Worm (Caenorhabditis elegans) whole organism, young adult: ENCODE data around the gene C47D12.2.

Experiments
- B0336.3 ChIP-seq: fragments of 200-800 bp; sonication (Bioruptor generic); IDR thresholded peaks from 2 replicates; pipeline ENCODE4 v1.3.6; 2022; ENCODE audit warnings: missing genetic modification characterization, missing compliant biosample characterization
- F49E8.2 ChIP-seq: sonication (generic microtip); optimal IDR thresholded peaks from 3 replicates; lab custom pipeline; 2017; ENCODE audit warnings: missing genetic modification characterization, mild to moderate bottlenecking, missing compliant biosample characterization, antibody characterized with exemption, moderate library complexity; ENCODE audit not compliant: insufficient read depth
- F52B5.7 ChIP-seq: sonication (generic microtip); optimal IDR thresholded peaks from 2 replicates; lab custom pipeline; 2016; ENCODE audit warnings: mild to moderate bottlenecking, missing genetic modification characterization, missing compliant biosample characterization
- K11D2.4 ChIP-seq: fragments of 200-800 bp; sonication (Bioruptor generic); IDR thresholded peaks from 2 replicates; pipeline ENCODE4 v1.3.6; 2022; ENCODE audit warnings: missing genetic modification reagents, missing genetic modification characterization, missing compliant biosample characterization
- T07F8.4 ChIP-seq: sonication (generic microtip); optimal IDR thresholded peaks from 2 replicates; lab custom pipeline; 2016; ENCODE audit warnings: mild to moderate bottlenecking, missing genetic modification characterization, moderate library complexity, missing compliant biosample characterization
- Y53G8AR.9 ChIP-seq: fragments of 200-800 bp; sonication (Bioruptor generic); conservative IDR thresholded peaks from 2 replicates; pipeline ENCODE4 v1.3.6; 2022; ENCODE audit warnings: missing genetic modification reagents, missing genetic modification characterization, missing compliant biosample characterization
- Y56A3A.18 ChIP-seq: fragments of 200-800 bp; sonication (Bioruptor generic); IDR thresholded peaks from 2 replicates; pipeline ENCODE4 v1.3.6; 2022; ENCODE audit warnings: missing genetic modification reagents, missing genetic modification characterization, missing compliant biosample characterization
- Y79H2A.3 ChIP-seq: fragments of 200-800 bp; sonication (Bioruptor generic); conservative IDR thresholded peaks from 2 replicates; pipeline ENCODE4 v1.3.6; 2022; ENCODE audit warnings: missing genetic modification reagents, missing genetic modification characterization, missing compliant biosample characterization
- ZK185.1 ChIP-seq: sonication (generic microtip); optimal IDR thresholded peaks from 2 replicates; lab custom pipeline; 2016; ENCODE audit warnings: mild to moderate bottlenecking, missing genetic modification characterization, missing compliant biosample characterization; ENCODE audit not compliant: poor library complexity, severe bottlenecking
- ama-1 ChIP-seq, 3 experiments: fragments of 150-350 bp in 1 of 3; sonication (generic microtip) in 2 of 3; optimal IDR thresholded peaks; 2 replicates each; lab custom pipeline; 2014 to 2018; ENCODE audit warnings: missing biosample characterization in 2 of 3, missing genetic modification characterization in 2 of 3, missing genetic modification reagents in 2 of 3
- atf-7 ChIP-seq: sonication (generic microtip); optimal IDR thresholded peaks from 2 replicates; lab custom pipeline; 2017; ENCODE audit warnings: mild to moderate bottlenecking, missing genetic modification characterization, missing compliant biosample characterization
- athp-1 ChIP-seq: sonication (generic microtip); optimal IDR thresholded peaks from 2 replicates; lab custom pipeline; 2017; ENCODE audit warnings: mild to moderate bottlenecking, missing genetic modification characterization, missing compliant biosample characterization
- attf-3 ChIP-seq: fragments of 200-800 bp; sonication (Bioruptor generic); conservative IDR thresholded peaks from 2 replicates; pipeline ENCODE4 v1.3.6; 2022; ENCODE audit warnings: missing genetic modification reagents, missing genetic modification characterization, missing compliant biosample characterization
- attf-5 ChIP-seq: fragments of 200-800 bp; sonication (Bioruptor generic); optimal IDR thresholded peaks from 2 replicates; lab custom pipeline; 2018; ENCODE audit warnings: mild to moderate bottlenecking, missing genetic modification characterization, missing compliant biosample characterization
- ccch-3 ChIP-seq: fragments of 200-800 bp; sonication (Bioruptor generic); optimal IDR thresholded peaks from 2 replicates; lab custom pipeline; 2018; ENCODE audit warnings: mild to moderate bottlenecking, missing genetic modification characterization, missing compliant biosample characterization
- cebp-1 ChIP-seq, 2 experiments: fragments of 200-800 bp in 1 of 2; sonication (Bioruptor generic) in 1 of 2; sonication (generic microtip) in 1 of 2; IDR thresholded peaks in 1 of 2; optimal IDR thresholded peaks in 1 of 2; 2 replicates each; pipeline versions ENCODE4 v1.3.6 to Lab custom; 2017 to 2022; ENCODE audit warnings: missing compliant biosample characterization in 2 of 2, missing genetic modification characterization in 2 of 2, mild to moderate bottlenecking in 1 of 2, missing genetic modification reagents in 1 of 2, moderate library complexity in 1 of 2
- die-1 ChIP-seq: sonication (generic microtip); optimal IDR thresholded peaks from 2 replicates; lab custom pipeline; 2016; ENCODE audit warnings: missing genotype, mild to moderate bottlenecking, missing genetic modification characterization, missing compliant biosample characterization
- dpff-1 ChIP-seq: sonication (generic microtip); optimal IDR thresholded peaks from 2 replicates; lab custom pipeline; 2017; ENCODE audit warnings: mild to moderate bottlenecking, missing genetic modification characterization, missing compliant biosample characterization
- egl-44 ChIP-seq: fragments of 200-800 bp; sonication (Bioruptor generic); IDR thresholded peaks from 2 replicates; pipeline ENCODE4 v1.3.6; 2022; ENCODE audit warnings: missing genetic modification reagents, missing genetic modification characterization, missing compliant biosample characterization
- ets-4 ChIP-seq: fragments of 200-800 bp; sonication (Bioruptor generic); optimal IDR thresholded peaks from 2 replicates; lab custom pipeline; 2018; ENCODE audit warnings: mild to moderate bottlenecking, missing genetic modification characterization, missing compliant biosample characterization
- gei-17 ChIP-seq: fragments of 200-800 bp; sonication (Bioruptor generic); optimal IDR thresholded peaks from 2 replicates; lab custom pipeline; 2018; ENCODE audit warnings: mild to moderate bottlenecking, missing genetic modification characterization, missing compliant biosample characterization
- him-1 ChIP-seq: sonication (generic microtip); optimal IDR thresholded peaks from 2 replicates; lab custom pipeline; 2016; ENCODE audit warnings: missing genotype, missing genetic modification reagents, missing genetic modification characterization, missing compliant biosample characterization
- lag-1 ChIP-seq: fragments of 200-800 bp; sonication (Bioruptor generic); IDR thresholded peaks from 2 replicates; pipeline ENCODE4 v1.3.6; 2022; ENCODE audit warnings: missing genetic modification reagents, missing genetic modification characterization, missing compliant biosample characterization
- let-526 ChIP-seq: fragments of 200-800 bp; sonication (Bioruptor generic); IDR thresholded peaks from 2 replicates; pipeline ENCODE4 v1.3.6; 2022; ENCODE audit warnings: missing genetic modification reagents, missing genetic modification characterization, missing compliant biosample characterization
- let-607 ChIP-seq, 2 experiments: fragments of 200-800 bp in 1 of 2; sonication (Bioruptor generic) in 1 of 2; sonication (generic microtip) in 1 of 2; optimal IDR thresholded peaks; 2 replicates each; lab custom pipeline; 2016 to 2018; ENCODE audit warnings: mild to moderate bottlenecking in 2 of 2, missing compliant biosample characterization in 2 of 2, missing genetic modification characterization in 2 of 2, moderate library complexity in 2 of 2, missing genotype in 1 of 2
- lin-35 ChIP-seq, 3 experiments: fragments of 150-350 bp in 2 of 3; sonication (generic microtip) in 1 of 3; optimal IDR thresholded peaks; 2 replicates each; lab custom pipeline; 2014 to 2018; ENCODE audit warnings: missing biosample characterization in 3 of 3, missing genetic modification characterization in 3 of 3, missing genetic modification reagents in 3 of 3
- lin-40 ChIP-seq: sonication (generic microtip); optimal IDR thresholded peaks from 2 replicates; lab custom pipeline; 2016; ENCODE audit warnings: missing genetic modification characterization, mild to moderate bottlenecking, missing compliant biosample characterization, missing genotype, missing genetic modification reagents
- lin-54 ChIP-seq: fragments of 200-800 bp; sonication (Bioruptor generic); optimal IDR thresholded peaks from 2 replicates; lab custom pipeline; 2018; ENCODE audit warnings: mild to moderate bottlenecking, missing genetic modification characterization, missing compliant biosample characterization
- madf-10 ChIP-seq: sonication (generic microtip); optimal IDR thresholded peaks from 2 replicates; lab custom pipeline; 2016; ENCODE audit warnings: mild to moderate bottlenecking, missing genetic modification characterization, missing compliant biosample characterization
- madf-8 ChIP-seq: fragments of 200-800 bp; sonication (Bioruptor generic); conservative IDR thresholded peaks from 2 replicates; pipeline ENCODE4 v1.3.6; 2022; ENCODE audit warnings: missing genetic modification reagents, missing genetic modification characterization, missing compliant biosample characterization
- nfya-2 ChIP-seq: fragments of 200-800 bp; sonication (Bioruptor generic); IDR thresholded peaks from 2 replicates; pipeline ENCODE4 v1.3.6; 2022; ENCODE audit warnings: missing genetic modification reagents, missing genetic modification characterization, missing compliant biosample characterization
- nhr-27 ChIP-seq: fragments of 200-800 bp; sonication (Bioruptor generic); optimal IDR thresholded peaks from 2 replicates; lab custom pipeline; 2018; ENCODE audit warnings: mild to moderate bottlenecking, missing genetic modification characterization, moderate library complexity, missing compliant biosample characterization
- nhr-80 ChIP-seq: sonication (generic microtip); optimal IDR thresholded peaks from 2 replicates; lab custom pipeline; 2016; ENCODE audit warnings: missing genetic modification characterization, missing compliant biosample characterization
- pbrm-1 ChIP-seq: fragments of 200-800 bp; sonication (Bioruptor generic); IDR thresholded peaks from 2 replicates; pipeline ENCODE4 v1.3.6; 2022; ENCODE audit warnings: missing genetic modification reagents, missing genetic modification characterization, missing compliant biosample characterization
- rec-8 ChIP-seq, 2 experiments: sonication (generic microtip); optimal IDR thresholded peaks; 2 replicates each; lab custom pipeline; 2016; ENCODE audit warnings: mild to moderate bottlenecking in 2 of 2, missing genetic modification characterization in 2 of 2, missing genetic modification reagents in 2 of 2, missing genotype in 2 of 2, missing biosample characterization in 1 of 2, missing compliant biosample characterization in 1 of 2, moderate library complexity in 1 of 2
- sdz-38 ChIP-seq: sonication (generic microtip); optimal IDR thresholded peaks from 2 replicates; lab custom pipeline; 2016; ENCODE audit warnings: missing genotype, missing genetic modification characterization, missing compliant biosample characterization
- snpc-1.1 ChIP-seq: sonication (generic microtip); optimal IDR thresholded peaks from 2 replicates; lab custom pipeline; 2017; ENCODE audit warnings: missing genetic modification characterization, mild to moderate bottlenecking, missing compliant biosample characterization, antibody characterized with exemption, moderate library complexity, missing genotype, missing genetic modification reagents; ENCODE audit not compliant: insufficient read depth
- snpc-4 ChIP-seq, 5 experiments: fragments of 150-350 bp in 1 of 5; sonication (generic microtip) in 4 of 5; optimal IDR thresholded peaks; 2 replicates each; lab custom pipeline; 2014 to 2018; ENCODE audit warnings: missing genetic modification characterization in 5 of 5, missing biosample characterization in 3 of 5, antibody characterized with exemption in 2 of 5, mild to moderate bottlenecking in 2 of 5, missing compliant biosample characterization in 2 of 5, missing genotype in 2 of 5, moderate library complexity in 2 of 5, missing genetic modification reagents in 1 of 5
- somi-1 ChIP-seq: fragments of 200-800 bp; sonication (Bioruptor generic); optimal IDR thresholded peaks from 2 replicates; lab custom pipeline; 2018; ENCODE audit warnings: mild to moderate bottlenecking, missing genetic modification characterization, missing compliant biosample characterization
- tbp1 ChIP-seq: fragments of 200-800 bp; sonication (Bioruptor generic); optimal IDR thresholded peaks from 2 replicates; lab custom pipeline; 2018; ENCODE audit warnings: mild to moderate bottlenecking, missing genetic modification characterization, missing compliant biosample characterization
- tbx-9 ChIP-seq: sonication (generic microtip); optimal IDR thresholded peaks from 2 replicates; lab custom pipeline; 2016; ENCODE audit warnings: borderline replicate concordance, missing genetic modification characterization, inconsistent platforms, missing compliant biosample characterization
- unc-62 ChIP-seq: fragments of 150-350 bp; optimal IDR thresholded peaks from 2 replicates; lab custom pipeline; 2014; ENCODE audit warnings: missing biosample characterization, missing genetic modification reagents, missing genetic modification characterization
- zfh-2 ChIP-seq: fragments of 200-800 bp; sonication (Bioruptor generic); conservative IDR thresholded peaks from 2 replicates; pipeline ENCODE4 v1.3.6; 2022; ENCODE audit warnings: missing genetic modification reagents, missing genetic modification characterization, missing compliant biosample characterization
- ztf-18 ChIP-seq: sonication (generic microtip); optimal IDR thresholded peaks from 2 replicates; lab custom pipeline; 2016; ENCODE audit warnings: missing genotype, mild to moderate bottlenecking, missing genetic modification characterization, missing compliant biosample characterization
- ztf-26 ChIP-seq: sonication (generic microtip); optimal IDR thresholded peaks from 2 replicates; lab custom pipeline; 2017; ENCODE audit warnings: missing genetic modification characterization, missing compliant biosample characterization

Gene C47D12.2

ce11 chrII:11635745-11636161 lies 40.4 kb upstream of the C47D12.2 start:
- no peak for TF ChIP-seq nhr-27 (tag; lab: Kevin White, UChicago)
- no peak for TF ChIP-seq tbx-9
- TF ChIP-seq lag-1 (GFP tag; lab: Robert Waterston, UW), result no peak
- TF ChIP-seq tbp1 (GFP tag; lab: Kevin White, UChicago), result peak; percentile 31
- TF ChIP-seq snpc-1.1, result no peak
- no peak for TF ChIP-seq him-1
- peak in 1 of 2 experiments; percentile 76 for TF ChIP-seq let-607 (tag; optimal IDR thresholded peaks at IDR 0.05; lab: Kevin White, UChicago)
- no peak for TF ChIP-seq ztf-18 (tag; lab: Kevin White, UChicago)
- peak; percentile 78 for TF ChIP-seq lin-40 (tag; lab: Kevin White, UChicago)
- peak; percentile 75 for TF ChIP-seq ztf-26
- 0 out of 2 replicates have a peak, but pooled peaks have one; percentile 6 for TF ChIP-seq Y56A3A.18
- TF ChIP-seq ets-4 (GFP tag; lab: Kevin White, UChicago), result peak; percentile 7
- TF ChIP-seq sdz-38 (tag; lab: Kevin White, UChicago), result no peak
- TF ChIP-seq pbrm-1 (GFP tag; lab: Robert Waterston, UW), result peak; percentile 56; the same call in 1 of the 2 replicates
- no peak for TF ChIP-seq Y53G8AR.9 (GFP tag; lab: Robert Waterston, UW)
- peak; percentile 93 for TF ChIP-seq ama-1 (optimal IDR thresholded peaks at IDR 0.05; lab: Kevin White, UChicago)
- peak in 1 of 2 experiments; percentile 33 for TF ChIP-seq ama-1 (GFP tag; optimal IDR thresholded peaks at IDR 0.05; lab: Kevin White, UChicago)
- no peak for TF ChIP-seq madf-8 (GFP tag; lab: Robert Waterston, UW)
- TF ChIP-seq somi-1 (GFP tag; lab: Kevin White, UChicago), result peak; percentile 77
- TF ChIP-seq Y79H2A.3 (GFP tag; lab: Robert Waterston, UW), result no peak
- TF ChIP-seq unc-62 (GFP tag; lab: Kevin White, UChicago), result peak; percentile 70
- TF ChIP-seq nfya-2 (GFP tag; lab: Robert Waterston, UW), result no peak
- TF ChIP-seq lin-54 (GFP tag; lab: Kevin White, UChicago), result peak; percentile 33
- peak; percentile 13 for TF ChIP-seq athp-1 (tag; lab: Kevin White, UChicago)
- TF ChIP-seq madf-10, result peak; percentile 26
- TF ChIP-seq rec-8 (tag; optimal IDR thresholded peaks at IDR 0.05; lab: Kevin White, UChicago), result no peak
- TF ChIP-seq dpff-1 (tag; lab: Kevin White, UChicago), result no peak
- TF ChIP-seq ZK185.1 (tag; lab: Kevin White, UChicago), result peak; percentile 44
- TF ChIP-seq gei-17 (GFP tag; lab: Kevin White, UChicago), result peak; percentile 44
- peak; percentile 64 for TF ChIP-seq zfh-2
- peak; percentile 54 for TF ChIP-seq F52B5.7 (tag; lab: Kevin White, UChicago)
- no peak for TF ChIP-seq T07F8.4 (tag; lab: Kevin White, UChicago)
- TF ChIP-seq nhr-80 (tag; lab: Kevin White, UChicago), result peak; percentile 30
- TF ChIP-seq attf-3 (GFP tag; lab: Robert Waterston, UW), result no peak
- TF ChIP-seq ccch-3 (GFP tag; lab: Kevin White, UChicago), result no peak
- TF ChIP-seq cebp-1 (GFP tag; IDR thresholded peaks at IDR 0.05; lab: Robert Waterston, UW), result no peak
- peak; percentile 31 for TF ChIP-seq cebp-1 (tag; optimal IDR thresholded peaks at IDR 0.05; lab: Kevin White, UChicago)
- no peak for TF ChIP-seq snpc-4 (GFP tag; optimal IDR thresholded peaks at IDR 0.05; lab: Kevin White, UChicago)
- peak in 1 of 4 experiments; percentile 21 for TF ChIP-seq snpc-4 (tag; optimal IDR thresholded peaks at IDR 0.05; lab: Kevin White, UChicago)
- TF ChIP-seq let-526 (GFP tag; lab: Robert Waterston, UW), result peak; percentile 79; the same call in 1 of the 2 replicates
- peak; percentile 16 for TF ChIP-seq attf-5 (GFP tag; lab: Kevin White, UChicago)
- TF ChIP-seq egl-44 (GFP tag; lab: Robert Waterston, UW), result no peak
- peak; percentile 23; the same call in 1 of the 2 replicates for TF ChIP-seq B0336.3 (GFP tag; lab: Robert Waterston, UW)
- peak; percentile 20; the same call in 1 of the 2 replicates for TF ChIP-seq K11D2.4
- peak; percentile 58 for TF ChIP-seq atf-7
- no peak for TF ChIP-seq die-1 (tag; lab: Kevin White, UChicago)
- TF ChIP-seq F49E8.2, result no peak
- TF ChIP-seq lin-35 (GFP tag; optimal IDR thresholded peaks at IDR 0.05; lab: Kevin White, UChicago), result peak in 1 of 3 experiments; percentile 46
